Fruit fly (Drosophila melanogaster): Measurements from ENCODE around the gene RpS29.

DNA sequence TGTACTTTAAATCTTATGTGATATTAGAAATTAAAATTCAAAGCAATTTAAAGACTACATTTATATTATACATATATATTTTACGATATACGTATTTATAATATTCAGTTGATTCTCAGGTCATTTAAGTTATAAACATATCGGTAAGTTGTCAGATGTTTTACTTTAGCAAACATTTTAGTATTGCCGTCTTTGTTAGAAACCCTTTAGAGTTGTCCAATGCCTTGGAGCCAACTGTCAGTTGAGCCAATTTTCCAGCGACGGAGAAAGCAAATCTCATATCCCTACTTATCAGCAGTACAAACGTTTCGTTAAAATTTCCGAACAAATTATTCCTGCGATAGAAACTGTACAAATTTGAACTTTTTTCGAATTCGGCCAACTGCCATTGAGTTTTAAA is 3.0 kb upstream of the RpS29 start, which contains the start of gene topi:
- TF ChIP-seq CG17806 (tag; optimal IDR thresholded peaks at IDR 0.05) (no peak), CG10348 (GFP tag; IDR thresholded peaks at IDR 0.05) (no peak), CG8301 (tag; optimal IDR thresholded peaks at IDR 0.05) (no peak), rn (GFP tag; IDR thresholded peaks at IDR 0.05) (no peak), CG8159 (tag; optimal IDR thresholded peaks at IDR 0.05) (no peak), CG13204 (GFP tag; optimal IDR thresholded peaks at IDR 0.05) (no peak), CG15710 (tag; optimal IDR thresholded peaks at IDR 0.05) (no peak), Pif1B (GFP tag; optimal IDR thresholded peaks at IDR 0.05) (no peak), CG12605 (GFP tag; IDR thresholded peaks at IDR 0.05) (no peak), CG4496 (GFP tag; IDR thresholded peaks at IDR 0.05) (no peak), EcR (GFP tag; optimal IDR thresholded peaks at IDR 0.05) (no peak), gl (tag; optimal IDR thresholded peaks at IDR 0.05) (no peak)
